Fruit fly (Drosophila melanogaster) whole organism, adult: ENCODE measurements around the gene RhoGAP68F.

Source experiments
- CG11617 ChIP-seq: fragments of 200-800 bp; sonication (Bioruptor generic); optimal IDR thresholded peaks from 2 replicates; lab custom pipeline; 2017; ENCODE audit warnings: mild to moderate bottlenecking, missing biosample characterization, missing genetic modification reagents, missing genetic modification characterization
- CG1620 ChIP-seq: fragments of 200-800 bp; sonication (Bioruptor generic); optimal IDR thresholded peaks from 2 replicates; lab custom pipeline; 2016; ENCODE audit warnings: missing biosample characterization, missing genetic modification characterization
- CG5204 ChIP-seq: fragments of 200-800 bp; sonication (Bioruptor generic); optimal IDR thresholded peaks from 2 replicates; lab custom pipeline; 2016; ENCODE audit warnings: missing biosample characterization, missing genetic modification characterization
- CG7101 ChIP-seq: fragments of 200-800 bp; sonication (Bioruptor generic); optimal IDR thresholded peaks from 2 replicates; lab custom pipeline; 2018; ENCODE audit warnings: missing biosample characterization, mild to moderate bottlenecking, missing genetic modification characterization, moderate library complexity
- Hr96 ChIP-seq: fragments of 200-800 bp; sonication (Bioruptor generic); optimal IDR thresholded peaks from 2 replicates; lab custom pipeline; 2016; ENCODE audit warnings: missing biosample characterization, missing genetic modification characterization
- Mnt ChIP-seq: fragments of 200-800 bp; sonication (Bioruptor generic); optimal IDR thresholded peaks from 2 replicates; lab custom pipeline; 2016; ENCODE audit warnings: missing biosample characterization, mild to moderate bottlenecking, missing genetic modification characterization
- cic ChIP-seq: fragments of 200-800 bp; sonication (Bioruptor generic); optimal IDR thresholded peaks from 2 replicates; lab custom pipeline; 2017; ENCODE audit warnings: missing biosample characterization, mild to moderate bottlenecking, missing genetic modification characterization, moderate library complexity
- cnc ChIP-seq, 2 experiments: fragments of >200 bp; optimal IDR thresholded peaks; 2 replicates each; lab custom pipeline; 2017
- kay ChIP-seq: fragments of 200-800 bp; sonication (Bioruptor generic); peaks from one replicate; lab custom pipeline; 2016; ENCODE audit warnings: missing biosample characterization, missing genetic modification characterization, borderline replicate concordance
- tj ChIP-seq: fragments of 200-800 bp; sonication (Bioruptor generic); optimal IDR thresholded peaks from 3 replicates; lab custom pipeline; 2017; ENCODE audit warnings: missing biosample characterization, mild to moderate bottlenecking, missing genetic modification characterization, moderate library complexity

DNA sequence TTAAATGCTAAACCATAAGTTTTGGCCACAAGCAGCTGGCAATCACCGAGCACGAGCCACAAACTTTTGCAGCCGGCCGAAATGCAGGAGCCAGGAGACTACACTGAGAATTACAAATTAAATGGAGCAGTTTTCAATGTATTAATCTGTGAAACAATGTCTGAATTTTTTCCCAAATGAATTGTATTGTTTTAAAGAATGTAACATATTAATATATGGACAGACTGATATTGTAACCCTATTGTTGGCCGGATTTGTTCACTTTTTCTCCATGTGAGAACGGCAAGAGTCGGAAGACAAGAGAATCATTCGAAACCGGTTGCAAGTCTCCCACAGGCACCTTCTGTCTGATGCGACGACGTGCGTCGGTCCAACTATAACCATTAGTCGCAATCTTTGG lies 23.6 kb upstream of the RhoGAP68F start:
- TF ChIP-seq CG5204 (GFP tag; lab: Kevin White, UChicago), result no peak
- TF ChIP-seq CG11617 (GFP tag; lab: Kevin White, UChicago), result no peak
- no peak for TF ChIP-seq cnc (optimal IDR thresholded peaks at IDR 0.05; lab: Kevin White, UChicago)
- TF ChIP-seq CG7101 (tag; lab: Kevin White, UChicago), result no peak
- no peak for TF ChIP-seq CG1620 (GFP tag; lab: Kevin White, UChicago)
- TF ChIP-seq Mnt (GFP tag; lab: Kevin White, UChicago), result no peak
- TF ChIP-seq kay (GFP tag; lab: Kevin White, UChicago), result no peak
- TF ChIP-seq cic, result no peak
- no peak for TF ChIP-seq tj
- TF ChIP-seq Hr96 (GFP tag; lab: Kevin White, UChicago), result no peak
